Worm (Caenorhabditis elegans): ENCODE measurements around the gene nstp-3.

- TF ChIP-seq cog-1 (tag; optimal IDR thresholded peaks at IDR 0.05) (no peak), flt-1 (GFP tag; IDR thresholded peaks at IDR 0.05) (no peak), ztf-29 (GFP tag; IDR thresholded peaks at IDR 0.05) (no peak), tab-1 (GFP tag; IDR thresholded peaks at IDR 0.05) (no peak), ztf-23 (GFP tag; IDR thresholded peaks at IDR 0.05) (no peak), T22C8.4 (GFP tag; IDR thresholded peaks at IDR 0.05) (no peak), ref-1 (GFP tag; conservative IDR thresholded peaks at IDR 0.05) (no peak), med-1 (GFP tag; optimal IDR thresholded peaks at IDR 0.05; ENCODE audit: insufficient read depth) (no peak), klf-2 (GFP tag; conservative IDR thresholded peaks at IDR 0.05) (no peak)
Observed at ce11 chrV:5782687-5783086, 15.3 kb downstream of the nstp-3 start, which contains the start of gene fbxa-183.

Measured in whole organism, midembryonic.